Fruit fly (Drosophila melanogaster): Measurements from ENCODE around the gene TwdlZ.

TwdlZ gene

DNA sequence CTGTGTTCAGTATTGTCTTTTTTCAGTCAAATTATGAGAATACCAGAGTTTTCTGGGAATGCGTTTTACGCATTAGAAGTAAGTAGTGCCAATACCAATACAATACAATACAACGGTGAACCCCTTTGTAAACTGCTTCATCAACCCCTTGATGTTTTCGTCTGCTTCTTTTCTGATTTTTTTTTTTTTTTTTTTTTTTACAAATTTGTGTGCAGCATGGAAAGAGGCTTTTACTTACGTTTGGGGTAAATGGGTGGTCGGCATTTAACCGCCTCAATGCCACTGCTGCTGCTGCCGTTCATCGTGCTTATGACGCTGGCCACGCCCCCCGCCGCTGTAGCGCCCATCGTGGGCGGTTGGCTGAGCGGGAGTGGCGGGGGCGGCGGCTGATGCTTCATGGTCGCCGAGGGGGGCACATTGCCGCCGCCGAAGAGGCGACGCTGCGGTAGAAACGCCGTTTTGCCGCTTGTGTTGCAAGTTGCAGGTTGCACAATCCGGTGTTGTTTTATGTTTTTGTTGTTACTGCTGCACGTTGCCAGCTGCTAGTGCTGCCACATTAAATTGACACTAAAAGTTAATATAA, 44.1 kb upstream of the TwdlZ start:
- TF ChIP-seq cnc (optimal IDR thresholded peaks at IDR 0.05) (no peak), CG5204 (GFP tag; optimal IDR thresholded peaks at IDR 0.05) (no peak), CG12768 (GFP tag; optimal IDR thresholded peaks at IDR 0.05) (no peak), pad (GFP tag; optimal IDR thresholded peaks at IDR 0.05) (peak; percentile 34), CG33017 (tag; optimal IDR thresholded peaks at IDR 0.05) (no peak), tj (GFP tag; optimal IDR thresholded peaks at IDR 0.05) (no peak), kay (GFP tag; ENCODE audit: borderline replicate concordance) (no peak)

DNA sequence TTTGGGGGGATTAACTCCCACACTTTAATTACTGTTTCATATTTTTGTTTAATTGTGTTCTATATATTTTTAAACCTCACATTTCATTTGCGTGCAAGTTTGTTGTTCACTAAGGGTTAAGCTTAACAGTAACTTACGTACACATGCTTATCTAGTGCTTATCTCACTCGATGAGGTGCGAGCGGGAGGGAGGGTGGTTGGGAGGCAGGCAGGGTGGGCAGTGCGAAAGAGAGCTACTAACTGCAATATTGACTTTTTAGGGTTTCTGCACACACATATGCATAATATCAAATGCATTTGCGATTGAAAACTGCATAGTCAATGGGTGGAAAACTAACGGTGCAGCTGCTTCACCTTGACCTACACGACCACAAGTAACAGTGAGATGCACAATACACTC, 43.5 kb upstream of the TwdlZ start:
- TF ChIP-seq CG14711 (tag; optimal IDR thresholded peaks at IDR 0.05): peak; percentile 48
- peak; percentile 8 for TF ChIP-seq CG7101 (tag; optimal IDR thresholded peaks at IDR 0.05)
- peak; percentile 36 for TF ChIP-seq cic (GFP tag; optimal IDR thresholded peaks at IDR 0.05)
- TF ChIP-seq CG11617 (GFP tag; optimal IDR thresholded peaks at IDR 0.05): peak; percentile 23
- TF ChIP-seq Clk (GFP tag; optimal IDR thresholded peaks at IDR 0.05): no peak
- no peak for TF ChIP-seq CG12768 (GFP tag; optimal IDR thresholded peaks at IDR 0.05)
- peak; percentile 90 for TF ChIP-seq ovo (GFP tag; optimal IDR thresholded peaks at IDR 0.05)
- TF ChIP-seq pad (GFP tag; optimal IDR thresholded peaks at IDR 0.05): peak; percentile 86
- TF ChIP-seq cnc (optimal IDR thresholded peaks at IDR 0.05): no peak
- TF ChIP-seq bab1 (GFP tag; optimal IDR thresholded peaks at IDR 0.05): no peak

DNA sequence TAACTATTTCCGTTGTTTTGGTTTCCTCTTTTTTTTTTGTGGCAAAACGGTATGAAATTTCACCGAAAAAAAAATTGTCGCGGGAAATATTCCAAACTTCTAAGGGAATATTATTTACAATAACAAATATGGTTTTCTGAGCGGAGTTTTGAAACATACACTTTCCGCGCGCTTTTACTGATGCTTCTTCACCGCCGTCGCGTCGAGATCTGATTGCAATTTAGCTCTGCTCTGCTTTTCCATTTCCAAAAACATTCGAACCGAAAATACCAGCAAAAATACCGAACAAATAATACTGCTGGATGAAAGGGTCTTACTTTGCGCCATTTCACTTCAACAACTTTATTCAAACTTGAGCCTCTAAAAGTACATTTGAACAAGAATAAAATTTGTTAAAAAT, 43.0 kb upstream of the TwdlZ start, which contains the start of gene Septin4:
Gene Septin4 (minus strand): TSS at position 215 of the 400 bp plus-strand sequence.
- TF ChIP-seq CG12768 (GFP tag; optimal IDR thresholded peaks at IDR 0.05) (no peak), cnc (optimal IDR thresholded peaks at IDR 0.05) (no peak), Crg-1 (GFP tag; optimal IDR thresholded peaks at IDR 0.05) (no peak), CG33017 (tag; optimal IDR thresholded peaks at IDR 0.05) (no peak), CG14711 (tag; optimal IDR thresholded peaks at IDR 0.05) (no peak), kay (GFP tag; ENCODE audit: borderline replicate concordance) (peak; percentile 63)

DNA sequence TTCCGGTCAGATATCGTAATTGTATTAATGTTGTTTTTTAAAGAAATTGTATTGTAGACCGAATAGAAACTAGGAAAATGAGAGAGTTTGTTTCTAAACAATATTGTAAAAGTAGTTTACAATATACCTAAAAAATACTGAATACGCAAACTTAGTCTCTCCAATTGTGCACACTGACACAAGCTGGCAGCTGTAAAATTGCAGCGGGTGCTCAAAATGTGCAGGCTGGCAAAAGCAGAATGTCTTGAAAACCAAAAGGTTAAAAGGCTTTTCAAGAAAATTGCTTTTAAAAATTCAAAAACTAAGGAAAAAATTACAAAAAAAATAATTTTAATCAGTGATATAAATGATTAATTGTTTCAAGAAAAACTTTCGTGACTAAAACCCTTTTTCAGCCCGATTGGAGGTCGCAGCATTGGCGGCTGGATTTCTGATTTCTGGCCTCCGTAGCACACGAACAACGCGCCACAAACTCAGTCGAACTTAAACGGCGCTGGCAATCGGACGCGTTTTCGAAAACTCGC, 42.3 kb upstream of the TwdlZ start, which contains the start of gene CG4678:
Gene CG4678 (plus strand): TSS at position 474 of the 524 bp plus-strand sequence.
- TF ChIP-seq CG1620 (GFP tag; optimal IDR thresholded peaks at IDR 0.05) (peak; percentile 31), bab1 (GFP tag; optimal IDR thresholded peaks at IDR 0.05) (peak; percentile 9), CG12768 (GFP tag; optimal IDR thresholded peaks at IDR 0.05) (no peak)

DNA sequence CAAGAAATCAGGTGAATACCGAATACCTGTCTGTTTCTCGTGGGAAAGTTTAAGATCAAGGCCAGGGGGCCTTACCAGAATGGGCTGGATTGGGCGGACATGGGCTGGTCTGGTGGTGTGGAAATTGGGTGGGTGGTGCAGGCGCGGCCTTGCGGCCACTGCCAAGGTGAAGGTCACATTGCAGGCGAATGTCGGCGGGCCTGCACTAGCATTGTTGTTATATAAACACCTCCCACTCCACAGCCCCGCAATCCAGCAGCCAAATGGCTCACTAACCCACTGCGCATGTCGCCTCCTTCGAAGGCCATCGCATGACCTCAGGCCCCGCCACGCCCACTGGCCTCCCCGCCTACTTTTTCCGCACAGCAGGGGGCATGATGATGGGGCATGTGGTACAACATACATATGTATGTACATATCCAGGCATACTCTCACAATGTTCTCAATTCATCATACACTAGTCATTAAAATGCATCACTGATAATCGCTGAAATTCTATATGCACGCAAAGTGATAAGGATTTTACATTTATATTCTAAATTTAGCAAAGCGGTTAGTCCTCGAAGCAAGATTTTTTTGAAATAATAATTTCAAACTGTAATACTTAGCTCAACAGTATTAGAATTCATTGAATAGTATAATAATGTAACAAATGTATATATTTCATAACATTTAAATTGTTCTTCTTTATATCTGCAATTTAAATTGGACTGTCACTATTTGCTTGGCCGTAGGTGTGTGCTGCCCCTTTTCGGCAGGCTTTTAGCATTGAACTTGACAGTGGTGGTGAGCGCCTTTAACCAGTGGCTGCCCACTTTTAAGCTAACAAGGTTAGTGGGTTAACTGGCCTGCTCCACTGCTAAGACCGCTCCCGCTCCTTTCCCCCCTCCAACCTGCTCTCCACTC, 41.1 kb upstream of the TwdlZ start:
- no peak for TF ChIP-seq Clk (GFP tag; optimal IDR thresholded peaks at IDR 0.05)
- TF ChIP-seq Crg-1 (GFP tag; optimal IDR thresholded peaks at IDR 0.05): no peak
- TF ChIP-seq pad (GFP tag; optimal IDR thresholded peaks at IDR 0.05): no peak
- TF ChIP-seq toe (GFP tag; optimal IDR thresholded peaks at IDR 0.05): no peak
- TF ChIP-seq ovo (GFP tag; optimal IDR thresholded peaks at IDR 0.05): no peak
- TF ChIP-seq cic (GFP tag; optimal IDR thresholded peaks at IDR 0.05): no peak
- no peak for TF ChIP-seq CG12768 (GFP tag; optimal IDR thresholded peaks at IDR 0.05)
- TF ChIP-seq CG1620 (GFP tag; optimal IDR thresholded peaks at IDR 0.05): no peak

DNA sequence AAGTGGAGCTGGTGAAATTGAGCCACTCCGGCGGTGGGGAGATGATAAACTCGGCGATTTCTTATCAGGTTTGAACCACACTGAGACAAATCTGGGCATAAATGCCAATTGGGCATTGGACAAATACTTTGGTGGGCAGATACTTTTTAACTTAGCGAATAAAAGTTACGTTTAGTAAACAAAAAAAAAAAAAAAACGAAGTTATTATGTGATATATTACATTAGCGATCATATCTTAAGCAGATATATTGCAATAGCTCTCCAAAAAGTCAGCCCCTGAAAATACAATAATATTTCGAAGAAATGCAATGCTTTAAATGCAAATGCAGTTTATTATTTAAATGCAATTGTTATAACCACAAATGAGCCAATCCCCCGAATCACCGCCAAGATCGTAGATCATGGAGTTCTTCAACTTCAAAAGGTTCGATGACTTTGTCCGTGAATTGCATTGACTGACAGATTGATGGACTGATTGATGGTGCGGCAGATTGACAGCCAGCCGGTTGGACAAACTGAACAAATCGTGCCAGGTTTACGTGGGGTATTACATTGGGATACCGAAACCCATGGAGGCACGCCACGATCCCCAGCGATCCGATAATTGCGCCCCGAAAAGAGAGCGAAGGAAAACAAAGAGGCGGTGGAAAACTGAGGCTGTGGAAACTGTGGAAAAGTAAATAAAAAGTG, 40.0 kb upstream of the TwdlZ start:
- TF ChIP-seq kay (GFP tag; ENCODE audit: borderline replicate concordance) (no peak), CG14711 (tag; optimal IDR thresholded peaks at IDR 0.05) (no peak)

DNA sequence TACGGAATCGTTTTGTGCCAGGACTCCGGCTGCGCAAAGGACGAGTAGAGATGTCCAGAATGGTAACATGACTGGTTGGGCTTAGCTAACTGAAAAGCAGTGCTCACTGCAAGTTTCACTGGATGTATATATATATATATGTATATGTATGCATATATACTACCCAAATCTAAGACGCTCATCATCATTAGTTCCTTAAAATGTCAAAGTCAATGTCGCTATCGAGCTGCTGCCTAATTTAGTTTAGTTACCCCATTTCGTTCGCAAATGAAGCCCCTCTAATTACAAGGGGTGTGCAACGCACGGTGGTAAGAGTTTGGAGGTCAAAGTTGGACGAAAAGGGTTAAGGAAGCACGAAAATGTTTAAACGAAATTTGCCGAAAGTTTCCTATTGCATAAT, 37.9 kb upstream of the TwdlZ start, which contains the start of gene CG9676:
Gene CG9676 (minus strand): TSS at position 101 of the 400 bp plus-strand sequence.
- TF ChIP-seq CG7101 (tag; optimal IDR thresholded peaks at IDR 0.05) (no peak), CG5204 (GFP tag; optimal IDR thresholded peaks at IDR 0.05) (no peak), CG14711 (tag; optimal IDR thresholded peaks at IDR 0.05) (no peak), bab1 (GFP tag; optimal IDR thresholded peaks at IDR 0.05) (no peak), cnc (optimal IDR thresholded peaks at IDR 0.05) (no peak), cic (GFP tag; optimal IDR thresholded peaks at IDR 0.05) (no peak), CG7045 (GFP tag; optimal IDR thresholded peaks at IDR 0.05) (no peak), CG1620 (GFP tag; optimal IDR thresholded peaks at IDR 0.05) (no peak), Clk (GFP tag; optimal IDR thresholded peaks at IDR 0.05) (no peak), CG11617 (GFP tag; optimal IDR thresholded peaks at IDR 0.05) (no peak), ovo (GFP tag; optimal IDR thresholded peaks at IDR 0.05) (no peak), CG12768 (GFP tag; optimal IDR thresholded peaks at IDR 0.05) (no peak), Crg-1 (GFP tag; optimal IDR thresholded peaks at IDR 0.05) (no peak), pad (GFP tag; optimal IDR thresholded peaks at IDR 0.05) (no peak), toe (GFP tag; optimal IDR thresholded peaks at IDR 0.05) (no peak), Mnt (GFP tag; optimal IDR thresholded peaks at IDR 0.05) (no peak), tj (GFP tag; optimal IDR thresholded peaks at IDR 0.05) (no peak), Hr96 (GFP tag; optimal IDR thresholded peaks at IDR 0.05) (no peak), kay (GFP tag; ENCODE audit: borderline replicate concordance) (no peak)
